Worm (Caenorhabditis elegans) whole organism, mixed stage, embryonic: ENCODE data around the gene hhat-2.

Source experiments
- blmp-1 ChIP-seq: fragments of 150-350 bp; optimal IDR thresholded peaks from 2 replicates; lab custom pipeline; 2014; ENCODE audit warnings: missing biosample characterization, missing genetic modification characterization
- ceh-43 ChIP-seq: fragments of 200-800 bp; sonication (Bioruptor generic); optimal IDR thresholded peaks from 2 replicates; lab custom pipeline; 2018; ENCODE audit warnings: mild to moderate bottlenecking, missing genetic modification characterization, moderate library complexity, missing compliant biosample characterization
- ces-1 ChIP-seq: fragments of 150-350 bp; optimal IDR thresholded peaks from 2 replicates; lab custom pipeline; 2014; ENCODE audit warnings: missing biosample characterization, missing genetic modification reagents, missing genetic modification characterization
- cnd-1 ChIP-seq: fragments of 200-800 bp; sonication (Bioruptor generic); optimal IDR thresholded peaks from 2 replicates; lab custom pipeline; 2018; ENCODE audit warnings: mild to moderate bottlenecking, missing genetic modification characterization, missing compliant biosample characterization
- elt-1 ChIP-seq: sonication (generic microtip); optimal IDR thresholded peaks from 2 replicates; lab custom pipeline; 2017; ENCODE audit warnings: missing genetic modification characterization, mild to moderate bottlenecking, missing compliant biosample characterization, antibody characterized with exemption, moderate library complexity, borderline replicate concordance; ENCODE audit not compliant: insufficient read depth
- ham-2 ChIP-seq: fragments of 200-800 bp; sonication (Bioruptor generic); optimal IDR thresholded peaks from 2 replicates; lab custom pipeline; 2018; ENCODE audit warnings: mild to moderate bottlenecking, missing genetic modification characterization, missing compliant biosample characterization
- lin-13 ChIP-seq: fragments of 150-350 bp; optimal IDR thresholded peaks from 2 replicates; lab custom pipeline; 2014; ENCODE audit warnings: missing biosample characterization, missing genetic modification characterization
- mab-5 ChIP-seq: fragments of 150-350 bp; optimal IDR thresholded peaks from 2 replicates; lab custom pipeline; 2014; ENCODE audit warnings: missing biosample characterization, missing genetic modification characterization
- nhr-237 ChIP-seq: fragments of 150-350 bp; optimal IDR thresholded peaks from 2 replicates; lab custom pipeline; 2014; ENCODE audit warnings: missing biosample characterization, missing genetic modification characterization
- unc-39 ChIP-seq: fragments of 150-350 bp; optimal IDR thresholded peaks from 2 replicates; lab custom pipeline; 2014; ENCODE audit warnings: missing biosample characterization, missing genetic modification characterization
- unc-62 ChIP-seq: fragments of 150-350 bp; optimal IDR thresholded peaks from 2 replicates; lab custom pipeline; 2014; ENCODE audit warnings: missing biosample characterization, missing genetic modification reagents, missing genetic modification characterization

DNA sequence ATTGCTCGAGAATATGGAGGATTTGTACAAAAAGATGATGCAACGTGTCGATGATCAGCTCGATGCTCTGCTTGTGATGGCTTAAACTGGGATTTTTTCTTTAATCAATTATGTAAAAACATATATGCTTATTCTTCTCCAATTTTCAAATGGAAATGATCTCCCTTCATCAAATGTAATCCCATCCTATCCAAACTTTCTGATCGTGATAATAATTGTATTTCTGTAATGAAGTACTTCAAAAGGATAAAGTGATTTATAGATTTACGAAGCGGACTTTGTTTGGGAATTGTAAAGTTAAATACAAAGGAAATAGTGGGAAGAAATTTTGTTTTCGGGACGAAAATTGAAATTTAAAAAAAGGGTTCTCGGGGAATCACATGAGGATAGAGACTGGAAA is 38.3 kb downstream of the hhat-2 start:
- TF ChIP-seq cnd-1, result no peak
- no peak for TF ChIP-seq unc-62 (GFP tag; lab: Kevin White, UChicago)
- TF ChIP-seq ces-1, result peak; percentile 16
- TF ChIP-seq nhr-237 (tag; lab: Kevin White, UChicago), result no peak
- no peak for TF ChIP-seq unc-39 (tag; lab: Kevin White, UChicago)
- TF ChIP-seq blmp-1 (tag; lab: Kevin White, UChicago), result no peak
- no peak for TF ChIP-seq lin-13 (tag; lab: Kevin White, UChicago)
- TF ChIP-seq mab-5 (tag; lab: Kevin White, UChicago), result no peak
- no peak for TF ChIP-seq ham-2 (GFP tag; lab: Kevin White, UChicago)
- TF ChIP-seq elt-1, result no peak
- no peak for TF ChIP-seq ceh-43
